Worm (Caenorhabditis elegans): ENCODE results near the gene T19C3.4.

- no peak for TF ChIP-seq hmbx-1 (tag; optimal IDR thresholded peaks at IDR 0.05)
- no peak for TF ChIP-seq hnd-1 (tag; optimal IDR thresholded peaks at IDR 0.05)
- TF ChIP-seq sea-1 (GFP tag; conservative IDR thresholded peaks at IDR 0.05), result no peak
- no peak for TF ChIP-seq B0310.2 (tag; optimal IDR thresholded peaks at IDR 0.05)
- TF ChIP-seq flt-1 (GFP tag; IDR thresholded peaks at IDR 0.05), result no peak
- TF ChIP-seq ama-1 (optimal IDR thresholded peaks at IDR 0.05), result no peak
- no peak for TF ChIP-seq tbx-11 (GFP tag; IDR thresholded peaks at IDR 0.05)
- TF ChIP-seq pes-1 (GFP tag; IDR thresholded peaks at IDR 0.05), result no peak
- no peak for TF ChIP-seq hmg-4 (GFP tag; optimal IDR thresholded peaks at IDR 0.05)
- no peak for TF ChIP-seq tbx-37 (GFP tag; conservative IDR thresholded peaks at IDR 0.05)
- TF ChIP-seq ceh-13 (GFP tag; optimal IDR thresholded peaks at IDR 0.05), result no peak
- TF ChIP-seq scrt-1 (GFP tag; IDR thresholded peaks at IDR 0.05), result no peak
Observed at ce11 chrIII:617467-617866, 2.6 kb downstream of the T19C3.4 start, which contains the start of gene T19C3.2.
